Worm (Caenorhabditis elegans) whole organism, L1 larva: Measurements from ENCODE around the gene F45E12.6.

Source experiments
- ama-1 ChIP-seq: fragments of 150-350 bp; optimal IDR thresholded peaks from 2 replicates; lab custom pipeline; 2014
- blmp-1 ChIP-seq: fragments of 150-350 bp; optimal IDR thresholded peaks from 2 replicates; lab custom pipeline; 2014; ENCODE audit warnings: missing biosample characterization, missing genetic modification characterization
- ceh-8 ChIP-seq: fragments of 200-800 bp; sonication (Bioruptor generic); optimal IDR thresholded peaks from 2 replicates; lab custom pipeline; 2018; ENCODE audit warnings: mild to moderate bottlenecking, missing genetic modification characterization, moderate library complexity, missing compliant biosample characterization
- dsc-1 ChIP-seq: sonication (generic microtip); optimal IDR thresholded peaks from 2 replicates; lab custom pipeline; 2016; ENCODE audit warnings: mild to moderate bottlenecking, missing genetic modification characterization, missing compliant biosample characterization
- efl-1 ChIP-seq, 4 experiments: fragments of 150-350 bp; optimal IDR thresholded peaks in 3 of 4; peaks in 1 of 4; 1 replicate in 1 of 4; 2 replicates in 3 of 4; lab custom pipeline; 2014; ENCODE audit warnings: missing biosample characterization in 2 of 4, missing genetic modification characterization in 2 of 4, missing genetic modification reagents in 2 of 4
- egl-27 ChIP-seq, 2 experiments: fragments of 150-350 bp in 1 of 2; sonication (generic microtip); optimal IDR thresholded peaks; 3 replicates each; lab custom pipeline; 2017 to 2018; ENCODE audit warnings: missing biosample characterization in 2 of 2, missing genetic modification characterization in 2 of 2, missing genetic modification reagents in 2 of 2
- fkh-10 ChIP-seq: sonication (generic microtip); optimal IDR thresholded peaks from 2 replicates; lab custom pipeline; 2017; ENCODE audit warnings: missing biosample characterization, missing genetic modification reagents, missing genetic modification characterization
- nhr-11 ChIP-seq: fragments of 150-350 bp; optimal IDR thresholded peaks from 2 replicates; lab custom pipeline; 2014; ENCODE audit warnings: missing biosample characterization, missing genetic modification characterization
- nhr-76 ChIP-seq: sonication (generic microtip); optimal IDR thresholded peaks from 2 replicates; lab custom pipeline; 2017; ENCODE audit warnings: missing biosample characterization, missing genetic modification characterization
- snpc-4 ChIP-seq: fragments of 150-350 bp; optimal IDR thresholded peaks from 2 replicates; lab custom pipeline; 2014; ENCODE audit warnings: missing biosample characterization, missing genetic modification characterization
- zip-4 ChIP-seq: fragments of 200-800 bp; sonication (Bioruptor generic); optimal IDR thresholded peaks from 2 replicates; lab custom pipeline; 2018; ENCODE audit warnings: mild to moderate bottlenecking, missing genetic modification characterization, moderate library complexity, missing compliant biosample characterization
- ztf-4 ChIP-seq: fragments of 150-350 bp; optimal IDR thresholded peaks from 2 replicates; lab custom pipeline; 2014; ENCODE audit warnings: missing biosample characterization, missing genetic modification characterization

- TF ChIP-seq dsc-1 (no peak), nhr-76 (tag; lab: Kevin White, UChicago) (no peak), zip-4 (GFP tag; lab: Kevin White, UChicago) (no peak), blmp-1 (tag; lab: Kevin White, UChicago) (no peak), ama-1 (lab: Kevin White, UChicago) (no peak), efl-1 (optimal IDR thresholded peaks at IDR 0.05; lab: Kevin White, UChicago) (no peak), efl-1 (GFP tag; optimal IDR thresholded peaks at IDR 0.05 in 1 of 2; lab: Kevin White, UChicago) (peak in 1 of 2 experiments; percentile 80), egl-27 (tag; optimal IDR thresholded peaks at IDR 0.05; lab: Kevin White, UChicago) (no peak), ztf-4 (tag; lab: Kevin White, UChicago) (no peak), snpc-4 (tag; lab: Kevin White, UChicago) (no peak), fkh-10 (no peak), nhr-11 (tag; lab: Kevin White, UChicago) (no peak), ceh-8 (GFP tag; lab: Kevin White, UChicago) (no peak)
Measured at ce11 chrII:7348063-7348462, 34.1 kb upstream of the F45E12.6 start.
